Worm (Caenorhabditis elegans) whole organism, L4/young adult: ENCODE data around the gene F31E9.6.

Experiments used
- W03F9.2 ChIP-seq: fragments of 150-350 bp; optimal IDR thresholded peaks from 2 replicates; lab custom pipeline; 2014; ENCODE audit warnings: missing biosample characterization, missing genetic modification characterization
- dao-5 ChIP-seq: sonication (generic microtip); optimal IDR thresholded peaks from 2 replicates; lab custom pipeline; 2016; ENCODE audit warnings: missing genotype, missing genetic modification characterization, moderate library complexity, missing compliant biosample characterization
- him-1 ChIP-seq: sonication (generic microtip); optimal IDR thresholded peaks from 2 replicates; lab custom pipeline; 2016; ENCODE audit warnings: missing genotype, missing genetic modification reagents, missing genetic modification characterization, missing compliant biosample characterization

DNA sequence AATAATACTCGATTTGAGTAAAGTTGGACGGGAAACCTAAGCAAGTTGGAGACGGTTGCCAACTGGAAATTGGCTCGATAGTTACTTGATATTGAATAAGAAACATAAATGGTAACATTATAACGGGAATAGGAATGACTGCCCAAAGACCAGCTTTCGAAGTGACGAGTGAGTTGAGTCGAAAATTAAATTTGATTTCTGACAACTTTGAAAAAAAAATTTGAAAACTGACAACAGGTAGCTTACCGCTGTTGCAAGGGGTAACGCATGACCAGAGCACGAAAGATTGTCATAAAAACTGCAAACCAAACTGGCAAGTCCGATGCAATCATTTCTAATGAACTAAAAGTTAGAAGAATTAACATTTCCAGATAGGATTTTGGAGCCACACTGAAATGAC is 22.2 kb downstream of the F31E9.6 start:
- TF ChIP-seq W03F9.2 (tag; lab: Kevin White, UChicago) (no peak), him-1 (tag; lab: Kevin White, UChicago) (no peak), dao-5 (tag; lab: Kevin White, UChicago) (no peak)
